Worm (Caenorhabditis elegans) whole organism, L3 larva: ENCODE data around the gene srx-13.

Source experiments
- ZK546.5 ChIP-seq: sonication (generic microtip); optimal IDR thresholded peaks from 2 replicates; lab custom pipeline; 2017; ENCODE audit warnings: missing biosample characterization, missing genetic modification characterization
- ama-1 ChIP-seq: fragments of 150-350 bp; optimal IDR thresholded peaks from 2 replicates; lab custom pipeline; 2018
- ceh-16 ChIP-seq: sonication (generic microtip); optimal IDR thresholded peaks from 2 replicates; lab custom pipeline; 2017; ENCODE audit warnings: missing biosample characterization, missing genetic modification characterization
- ceh-28 ChIP-seq: fragments of 150-350 bp; optimal IDR thresholded peaks from 2 replicates; lab custom pipeline; 2014; ENCODE audit warnings: missing biosample characterization, missing genetic modification reagents, missing genetic modification characterization
- elt-3 ChIP-seq, 3 experiments: fragments of 150-350 bp in 1 of 3; sonication (generic microtip) in 2 of 3; optimal IDR thresholded peaks; 2 replicates in 2 of 3; 4 replicates in 1 of 3; lab custom pipeline; 2014 to 2017; ENCODE audit warnings: missing biosample characterization in 3 of 3, missing genetic modification characterization in 3 of 3
- fkh-10 ChIP-seq: sonication (generic microtip); optimal IDR thresholded peaks from 2 replicates; lab custom pipeline; 2017; ENCODE audit warnings: missing biosample characterization, missing genetic modification reagents, missing genetic modification characterization
- lin-39 ChIP-seq: fragments of 150-350 bp; optimal IDR thresholded peaks from 2 replicates; lab custom pipeline; 2018; ENCODE audit warnings: missing biosample characterization, missing genetic modification reagents, missing genetic modification characterization
- nfya-1 ChIP-seq: sonication (generic microtip); optimal IDR thresholded peaks from 2 replicates; lab custom pipeline; 2017; ENCODE audit warnings: missing genetic modification characterization, mild to moderate bottlenecking, missing compliant biosample characterization, antibody characterized with exemption, moderate library complexity; ENCODE audit not compliant: insufficient read depth
- nhr-237 ChIP-seq: fragments of 150-350 bp; optimal IDR thresholded peaks from 2 replicates; lab custom pipeline; 2014; ENCODE audit warnings: missing biosample characterization, missing genetic modification characterization
- nhr-77 ChIP-seq: fragments of 150-350 bp; optimal IDR thresholded peaks from 2 replicates; lab custom pipeline; 2014; ENCODE audit warnings: missing biosample characterization, missing genetic modification characterization
- pqm-1 ChIP-seq: fragments of 150-350 bp; optimal IDR thresholded peaks from 2 replicates; lab custom pipeline; 2017; ENCODE audit warnings: missing biosample characterization, missing genetic modification characterization, inconsistent platforms
- skn-1 ChIP-seq: fragments of 150-350 bp; optimal IDR thresholded peaks from 2 replicates; lab custom pipeline; 2014; ENCODE audit warnings: missing biosample characterization, missing genetic modification characterization
- snpc-4 ChIP-seq: fragments of 150-350 bp; optimal IDR thresholded peaks from 2 replicates; lab custom pipeline; 2014; ENCODE audit warnings: missing biosample characterization, missing genetic modification characterization
- tbx-2 ChIP-seq: sonication (generic microtip); optimal IDR thresholded peaks from 2 replicates; lab custom pipeline; 2016; ENCODE audit warnings: mild to moderate bottlenecking, missing genetic modification characterization, missing compliant biosample characterization

DNA sequence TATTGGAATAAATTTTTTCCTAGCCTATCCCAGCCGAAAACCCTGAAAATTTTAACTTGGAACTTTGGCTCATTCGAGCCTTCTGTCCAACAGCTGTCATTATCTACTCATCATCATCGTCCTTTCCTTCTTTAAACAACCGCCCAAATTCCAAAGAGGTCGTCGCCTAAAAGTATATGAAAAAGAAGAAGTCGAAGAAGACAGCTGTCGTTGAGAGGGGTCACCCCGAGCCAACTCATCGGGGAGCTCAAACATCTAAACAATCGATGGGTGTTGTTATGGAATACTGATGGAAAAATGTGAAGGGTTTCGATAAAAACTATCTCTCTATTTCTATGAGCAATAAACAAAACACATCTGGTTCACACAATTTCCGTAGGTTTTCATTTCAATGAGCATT, 13.4 kb downstream of the srx-13 start:
- no peak for TF ChIP-seq fkh-10
- TF ChIP-seq nhr-237 (tag; lab: Kevin White, UChicago), result no peak
- no peak for TF ChIP-seq pqm-1 (tag; lab: Kevin White, UChicago)
- no peak for TF ChIP-seq elt-3 (tag; optimal IDR thresholded peaks at IDR 0.05; lab: Kevin White, UChicago)
- no peak for TF ChIP-seq lin-39
- TF ChIP-seq skn-1 (tag; lab: Kevin White, UChicago), result no peak
- TF ChIP-seq nfya-1 (tag; lab: Kevin White, UChicago), result no peak
- no peak for TF ChIP-seq ceh-28 (tag; lab: Kevin White, UChicago)
- no peak for TF ChIP-seq nhr-77 (tag; lab: Kevin White, UChicago)
- no peak for TF ChIP-seq snpc-4 (tag; lab: Kevin White, UChicago)
- no peak for TF ChIP-seq ZK546.5 (tag; lab: Kevin White, UChicago)
- TF ChIP-seq ceh-16 (tag; lab: Kevin White, UChicago), result no peak
- no peak for TF ChIP-seq ama-1 (lab: Kevin White, UChicago)
- no peak for TF ChIP-seq tbx-2
